Fruit fly (Drosophila melanogaster) whole organism, wandering third instar larva: ENCODE data around the gene CG32971.

Source experiments
- Abd-B ChIP-seq: fragments of >200 bp; optimal IDR thresholded peaks from 2 replicates; lab custom pipeline; 2017; ENCODE audit warnings: missing biosample characterization, missing genetic modification characterization
- CrebA ChIP-seq: fragments of 200-800 bp; sonication (Bioruptor generic); optimal IDR thresholded peaks from 2 replicates; lab custom pipeline; 2016; ENCODE audit warnings: missing biosample characterization, mild to moderate bottlenecking, missing genetic modification characterization, borderline replicate concordance
- Jra ChIP-seq: sonication (Bioruptor generic); optimal IDR thresholded peaks from 2 replicates; lab custom pipeline; 2016; ENCODE audit warnings: missing biosample characterization, missing genetic modification characterization
- jim ChIP-seq: fragments of 175-275, 200-325 bp; sonication (Bioruptor generic); optimal IDR thresholded peaks from 2 replicates; lab custom pipeline; 2016; ENCODE audit warnings: missing biosample characterization, mild to moderate bottlenecking, missing genetic modification characterization
- sv ChIP-seq: fragments of 200-800 bp; sonication (Bioruptor generic); optimal IDR thresholded peaks from 3 replicates; lab custom pipeline; 2016; ENCODE audit warnings: missing biosample characterization, missing genetic modification characterization
- usp ChIP-seq: fragments of >200 bp; optimal IDR thresholded peaks from 2 replicates; lab custom pipeline; 2017; ENCODE audit warnings: missing biosample characterization, missing genetic modification characterization
- woc ChIP-seq: sonication (Bioruptor generic); optimal IDR thresholded peaks from 2 replicates; lab custom pipeline; 2016; ENCODE audit warnings: missing biosample characterization, mild to moderate bottlenecking, missing genetic modification characterization

dm6 chr2L:14268622-14269021 lies 6.0 kb upstream of the CG32971 start:
- no peak for TF ChIP-seq sv
- TF ChIP-seq usp (GFP tag; lab: Kevin White, UChicago): no peak
- TF ChIP-seq woc (GFP tag; lab: Kevin White, UChicago): no peak
- no peak for TF ChIP-seq Jra (GFP tag; lab: Kevin White, UChicago)
- no peak for TF ChIP-seq CrebA
- no peak for TF ChIP-seq Abd-B
- TF ChIP-seq jim: no peak
